Fruit fly (Drosophila melanogaster): ENCODE results near the gene mid.

DNA sequence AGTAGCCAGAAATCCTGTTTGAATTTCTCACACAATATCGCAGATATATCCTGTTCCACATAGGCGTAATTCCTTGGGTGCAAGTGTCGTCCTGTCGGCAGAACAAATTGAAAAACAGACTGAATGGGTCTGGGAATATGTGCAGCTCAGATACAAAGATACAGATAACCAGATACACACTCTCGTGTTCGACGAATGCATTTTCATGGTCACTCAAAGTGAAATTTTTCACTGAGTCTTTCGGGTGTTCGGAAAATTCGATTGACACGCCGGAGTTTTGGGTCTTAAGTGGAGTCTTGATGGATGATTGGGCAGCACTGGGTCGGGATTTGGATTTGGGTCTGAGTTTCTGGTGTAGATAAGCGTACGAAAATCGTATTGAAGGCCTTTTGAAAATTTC is 6.4 kb downstream of the mid start:
- TF ChIP-seq EcR (GFP tag; optimal IDR thresholded peaks at IDR 0.05) (no peak), rn (GFP tag; IDR thresholded peaks at IDR 0.05) (no peak), CG12605 (GFP tag; IDR thresholded peaks at IDR 0.05) (no peak), Pif1A (GFP tag; optimal IDR thresholded peaks at IDR 0.05) (no peak), CG4496 (GFP tag; IDR thresholded peaks at IDR 0.05) (no peak), fd96Ca (GFP tag; IDR thresholded peaks at IDR 0.05) (no peak), CG13204 (GFP tag; optimal IDR thresholded peaks at IDR 0.05) (no peak), CG8159 (tag; optimal IDR thresholded peaks at IDR 0.05) (no peak), CG34367 (tag; optimal IDR thresholded peaks at IDR 0.05) (no peak), CG15710 (tag; optimal IDR thresholded peaks at IDR 0.05) (no peak), CG9948 (tag; optimal IDR thresholded peaks at IDR 0.05) (no peak), Snoo (tag; optimal IDR thresholded peaks at IDR 0.05) (no peak), CG32121 (GFP tag; IDR thresholded peaks at IDR 0.05) (no peak), CG14655 (GFP tag; optimal IDR thresholded peaks at IDR 0.05) (no peak)

Measured in whole organism, pupa.